Fruit fly (Drosophila melanogaster) whole organism, prepupa: ENCODE measurements around the gene CG10973.
A peak's percentile ranks its signal among the peaks of the same experiment; 100 is the strongest.

Source experiments
- Blimp-1 ChIP-seq: fragments of 200-800 bp; sonication (Bioruptor generic); optimal IDR thresholded peaks from 3 replicates; lab custom pipeline; 2017; ENCODE audit warnings: missing biosample characterization, missing genetic modification characterization, mild to moderate bottlenecking, moderate library complexity, missing genetic modification reagents
- CG10631 ChIP-seq: fragments of 200-800 bp; sonication (Bioruptor generic); optimal IDR thresholded peaks from 2 replicates; lab custom pipeline; 2016; ENCODE audit warnings: missing biosample characterization, missing genetic modification characterization
- CG10669 ChIP-seq: fragments of 200-800 bp; sonication (Bioruptor generic); optimal IDR thresholded peaks from 3 replicates; lab custom pipeline; 2018; ENCODE audit warnings: missing biosample characterization, mild to moderate bottlenecking, missing genetic modification characterization, moderate library complexity
- CG11762 ChIP-seq: fragments of 200-800 bp; sonication (Bioruptor generic); optimal IDR thresholded peaks from 3 replicates; lab custom pipeline; 2016; ENCODE audit warnings: missing biosample characterization, missing genetic modification characterization; ENCODE audit not compliant: insufficient read depth
- CG15336 ChIP-seq: fragments of 200-800 bp; sonication (Bioruptor generic); IDR thresholded peaks from 2 replicates; pipeline ENCODE4 v1.3.6; 2022; ENCODE audit warnings: missing biosample characterization, missing genetic modification characterization
- CG1621 ChIP-seq: fragments of 200-800 bp; sonication (Bioruptor generic); optimal IDR thresholded peaks from 3 replicates; lab custom pipeline; 2018; ENCODE audit warnings: missing biosample characterization, mild to moderate bottlenecking, missing genetic modification characterization
- CG3032 ChIP-seq: fragments of 200-800 bp; optimal IDR thresholded peaks from 2 replicates; lab custom pipeline; 2019; ENCODE audit warnings: missing biosample characterization, mild to moderate bottlenecking, missing genetic modification characterization, moderate library complexity
- CG32006 ChIP-seq: fragments of 200-800 bp; sonication (Bioruptor generic); optimal IDR thresholded peaks from 3 replicates; lab custom pipeline; 2017; ENCODE audit warnings: missing biosample characterization, mild to moderate bottlenecking, missing genetic modification characterization
- CG34406 ChIP-seq: fragments of 200-800 bp; sonication (Bioruptor generic); optimal IDR thresholded peaks from 3 replicates; lab custom pipeline; 2016; ENCODE audit warnings: missing biosample characterization, missing genetic modification characterization
- CG4318 ChIP-seq: fragments of 200-800 bp; sonication (Bioruptor generic); optimal IDR thresholded peaks from 3 replicates; lab custom pipeline; 2017; ENCODE audit warnings: missing biosample characterization, mild to moderate bottlenecking, missing genetic modification characterization
- CG6276 ChIP-seq: fragments of 200-800 bp; sonication (Bioruptor generic); optimal IDR thresholded peaks from 2 replicates; lab custom pipeline; 2017; ENCODE audit warnings: missing biosample characterization, mild to moderate bottlenecking, missing genetic modification characterization
- CG6792 ChIP-seq: fragments of 200-800 bp; sonication (Bioruptor generic); optimal IDR thresholded peaks from 3 replicates; lab custom pipeline; 2016; ENCODE audit warnings: missing biosample characterization, missing genetic modification characterization
- CG6808 ChIP-seq: fragments of 200-800 bp; sonication (Bioruptor generic); optimal IDR thresholded peaks from 3 replicates; lab custom pipeline; 2017; ENCODE audit warnings: missing biosample characterization, missing genetic modification characterization, mild to moderate bottlenecking, moderate library complexity, missing genetic modification reagents
- CG6854 ChIP-seq: fragments of 200-800 bp; sonication (Bioruptor generic); optimal IDR thresholded peaks from 2 replicates; lab custom pipeline; 2017; ENCODE audit warnings: missing biosample characterization, mild to moderate bottlenecking, missing genetic modification characterization
- CG7368 ChIP-seq: fragments of 200-800 bp; sonication (Bioruptor generic); optimal IDR thresholded peaks from 3 replicates; lab custom pipeline; 2016; ENCODE audit warnings: missing biosample characterization, missing genetic modification characterization
- CG8119 ChIP-seq: fragments of 200-800 bp; sonication (Bioruptor generic); IDR thresholded peaks from 3 replicates; pipeline ENCODE4 v1.3.6; 2022; ENCODE audit warnings: missing biosample characterization, missing genetic modification characterization
- CG8632 ChIP-seq: fragments of 200-800 bp; sonication (Bioruptor generic); optimal IDR thresholded peaks from 3 replicates; lab custom pipeline; 2016; ENCODE audit warnings: missing biosample characterization, missing genetic modification characterization
- Eip75B ChIP-seq: fragments of 200-800 bp; sonication (Bioruptor generic); optimal IDR thresholded peaks from 3 replicates; lab custom pipeline; 2016; ENCODE audit warnings: missing biosample characterization, missing genetic modification characterization
- Ets21C ChIP-seq: fragments of 200-800 bp; sonication (Bioruptor generic); optimal IDR thresholded peaks from 3 replicates; lab custom pipeline; 2016; ENCODE audit warnings: missing biosample characterization, missing genetic modification characterization
- Ets96B ChIP-seq: fragments of 200-800 bp; optimal IDR thresholded peaks from 2 replicates; lab custom pipeline; 2019; ENCODE audit warnings: missing biosample characterization, mild to moderate bottlenecking, missing genetic modification characterization, moderate library complexity
- Gug ChIP-seq: fragments of 200-800 bp; sonication (Bioruptor generic); IDR thresholded peaks from 2 replicates; pipeline ENCODE4 v1.3.6; 2022; ENCODE audit warnings: missing biosample characterization, missing genetic modification characterization
- Hr38 ChIP-seq: sonication (Bioruptor generic); optimal IDR thresholded peaks from 2 replicates; lab custom pipeline; 2016; ENCODE audit warnings: missing biosample characterization, missing genetic modification characterization
- Hr39 ChIP-seq: fragments of 200-800 bp; sonication (Bioruptor generic); optimal IDR thresholded peaks from 2 replicates; lab custom pipeline; 2016; ENCODE audit warnings: missing biosample characterization, missing genetic modification characterization
- Hr4 ChIP-seq: fragments of 200-800 bp; sonication (Bioruptor generic); optimal IDR thresholded peaks from 3 replicates; lab custom pipeline; 2016; ENCODE audit warnings: missing biosample characterization, missing genetic modification characterization
- Smox ChIP-seq: fragments of 200-800 bp; sonication (Bioruptor generic); optimal IDR thresholded peaks from 3 replicates; lab custom pipeline; 2016; ENCODE audit warnings: missing biosample characterization, missing genetic modification characterization
- Sox102F ChIP-seq: fragments of 200-800 bp; sonication (Bioruptor generic); optimal IDR thresholded peaks from 2 replicates; lab custom pipeline; 2016; ENCODE audit warnings: missing biosample characterization, mild to moderate bottlenecking, missing genetic modification characterization
- acj6 ChIP-seq: fragments of 200-800 bp; sonication (Bioruptor generic); optimal IDR thresholded peaks from 3 replicates; lab custom pipeline; 2016; ENCODE audit warnings: missing biosample characterization, missing genetic modification characterization
- dsx ChIP-seq: fragments of 200-800 bp; optimal IDR thresholded peaks from 3 replicates; lab custom pipeline; 2019; ENCODE audit warnings: missing biosample characterization, mild to moderate bottlenecking, missing genetic modification characterization, moderate library complexity; ENCODE audit not compliant: poor library complexity, severe bottlenecking
- esn ChIP-seq: fragments of 200-800 bp; sonication (Bioruptor generic); optimal IDR thresholded peaks from 2 replicates; lab custom pipeline; 2016; ENCODE audit warnings: missing biosample characterization, mild to moderate bottlenecking, missing genetic modification characterization, moderate library complexity
- fd59A ChIP-seq: fragments of 200-800 bp; sonication (Bioruptor generic); optimal IDR thresholded peaks from 2 replicates; lab custom pipeline; 2017; ENCODE audit warnings: missing biosample characterization, mild to moderate bottlenecking, missing genetic modification characterization, missing genetic modification reagents
- lz ChIP-seq: fragments of 200-800 bp; sonication (Bioruptor generic); optimal IDR thresholded peaks from 3 replicates; lab custom pipeline; 2016; ENCODE audit warnings: missing biosample characterization, missing genetic modification characterization
- net ChIP-seq: fragments of 200-800 bp; sonication (Bioruptor generic); optimal IDR thresholded peaks from 3 replicates; lab custom pipeline; 2016; ENCODE audit warnings: missing biosample characterization, missing genetic modification characterization
- pdm3 ChIP-seq: fragments of 200-800 bp; sonication (Bioruptor generic); optimal IDR thresholded peaks from 3 replicates; lab custom pipeline; 2016; ENCODE audit warnings: missing biosample characterization, missing genetic modification characterization
- spab ChIP-seq: fragments of 200-800 bp; sonication (Bioruptor generic); optimal IDR thresholded peaks from 2 replicates; lab custom pipeline; 2017; ENCODE audit warnings: missing biosample characterization, mild to moderate bottlenecking, missing genetic modification characterization, missing genetic modification reagents
- ss ChIP-seq, 2 experiments: fragments of 200-800 bp; sonication (Bioruptor generic); optimal IDR thresholded peaks; 2 replicates in 1 of 2; 3 replicates in 1 of 2; lab custom pipeline; 2017 to 2018; ENCODE audit warnings: mild to moderate bottlenecking in 2 of 2, missing biosample characterization in 2 of 2, missing genetic modification characterization in 2 of 2, moderate library complexity in 1 of 2
- vri ChIP-seq: fragments of 200-800 bp; sonication (Bioruptor generic); optimal IDR thresholded peaks from 3 replicates; lab custom pipeline; 2016; ENCODE audit warnings: missing biosample characterization, mild to moderate bottlenecking, missing genetic modification characterization

Gene CG10973

DNA sequence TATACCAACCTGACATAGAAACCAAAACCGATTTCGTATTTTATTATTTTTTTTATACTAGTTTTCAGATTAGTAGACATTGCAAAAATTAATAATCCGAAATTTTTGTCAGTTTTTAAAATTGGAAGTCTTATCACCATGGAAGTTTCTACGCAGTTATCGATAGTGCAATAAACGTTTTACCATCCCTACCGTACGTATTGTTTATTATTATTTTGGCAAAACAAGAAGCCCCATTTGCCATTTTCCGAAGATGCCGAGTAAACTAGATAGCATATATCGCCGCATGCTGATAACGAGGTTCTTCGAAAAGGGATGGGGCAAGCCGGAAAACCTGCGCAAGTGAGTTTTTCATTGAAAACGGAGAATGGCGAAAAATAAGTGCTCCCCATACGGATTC is 13.0 kb downstream of the CG10973 start, which contains the start of gene CG32112:
Gene CG32112 (plus strand): TSS at position 111 of the 400 bp plus-strand sequence.
- TF ChIP-seq Ets96B (tag; lab: Kevin White, UChicago) = no peak
- TF ChIP-seq Eip75B (GFP tag; lab: Kevin White, UChicago) = no peak
- peak; percentile 1 for TF ChIP-seq Hr4 (GFP tag; lab: Kevin White, UChicago)
- no peak for TF ChIP-seq CG10631 (GFP tag; lab: Kevin White, UChicago)
- peak; percentile 44 for TF ChIP-seq esn
- TF ChIP-seq, all 60 proteins: peak for 2

DNA sequence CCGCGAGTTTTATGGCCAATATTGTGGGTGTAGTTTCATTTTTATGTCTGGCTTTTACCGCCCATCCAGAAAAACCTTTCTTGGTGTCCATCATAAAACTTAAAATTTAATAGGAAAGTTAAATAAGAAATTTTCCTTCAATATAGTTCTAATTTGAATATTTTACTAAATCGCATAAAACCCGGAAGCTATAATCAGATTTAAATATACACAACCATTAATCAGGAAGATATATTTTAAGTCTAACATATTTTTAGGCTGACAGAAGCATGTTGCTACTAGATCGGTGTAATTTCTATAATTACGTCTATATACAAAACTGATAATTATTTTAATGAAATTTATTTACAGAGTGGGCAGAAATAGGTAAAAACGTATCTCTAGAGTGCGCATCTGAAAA is 18.9 kb downstream of the CG10973 start:
- TF ChIP-seq CG8119 (GFP tag; lab: Robert Waterston, UW) = no peak
- TF ChIP-seq Hr39 (GFP tag; lab: Kevin White, UChicago) = no peak
- TF ChIP-seq esn = no peak
- no peak for TF ChIP-seq Hr38
- TF ChIP-seq pdm3 = no peak
- TF ChIP-seq Blimp-1 (GFP tag; lab: Kevin White, UChicago) = no peak
- TF ChIP-seq CG6808 (GFP tag; lab: Kevin White, UChicago) = no peak
- TF ChIP-seq net = no peak
- no peak for TF ChIP-seq CG15336 (GFP tag; lab: Robert Waterston, UW)
- TF ChIP-seq lz (GFP tag; lab: Kevin White, UChicago) = no peak
- TF ChIP-seq CG6276 (GFP tag; lab: Kevin White, UChicago) = no peak
- no peak for TF ChIP-seq Ets21C (GFP tag; lab: Kevin White, UChicago)
- no peak for TF ChIP-seq CG11762 (GFP tag; lab: Kevin White, UChicago)
- no peak for TF ChIP-seq fd59A (GFP tag; lab: Kevin White, UChicago)
- TF ChIP-seq CG32006 (GFP tag; lab: Kevin White, UChicago) = no peak

DNA sequence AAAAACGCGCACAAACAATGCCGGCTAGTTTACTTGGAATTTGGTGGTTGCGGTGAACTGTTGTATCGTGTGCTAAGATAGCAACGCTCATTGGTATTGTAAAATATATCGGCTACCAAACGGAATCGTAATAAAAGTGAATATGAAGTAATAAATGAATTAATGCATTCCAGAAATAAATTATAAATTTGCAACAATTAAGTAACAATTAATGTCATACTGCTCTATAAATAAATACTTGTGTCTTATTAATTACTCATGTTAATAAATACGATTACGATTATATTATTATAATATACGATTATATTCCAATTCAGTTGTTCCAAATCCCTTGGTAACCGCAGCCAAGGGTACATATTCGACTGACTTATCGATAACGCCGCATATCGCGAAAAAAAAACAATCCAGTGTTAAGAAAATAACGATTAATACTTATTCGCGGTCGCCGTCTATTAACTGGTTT is 20.0 kb downstream of the CG10973 start, which contains the start of the genes SmD1 and Ptp69D:
Gene SmD1 (minus strand): TSS at position 62 of the 463 bp plus-strand sequence.
Gene Ptp69D (plus strand): TSS at position 396 of the 463 bp plus-strand sequence.
- TF ChIP-seq vri (no peak), CG6792 (no peak), CG8632 (no peak), CG6854 (no peak), Hr4 (GFP tag; lab: Kevin White, UChicago) (peak; percentile 13), CG10669 (no peak), ss (GFP tag; optimal IDR thresholded peaks at IDR 0.05; lab: Kevin White, UChicago) (no peak), CG6808 (GFP tag; lab: Kevin White, UChicago) (no peak), CG7368 (no peak), net (no peak), CG4318 (GFP tag; lab: Kevin White, UChicago) (no peak), Smox (GFP tag; lab: Kevin White, UChicago) (no peak), acj6 (peak; percentile 24), dsx (GFP tag; lab: Kevin White, UChicago) (no peak), esn (no peak), spab (GFP tag; lab: Kevin White, UChicago) (no peak), Sox102F (GFP tag; lab: Kevin White, UChicago) (no peak), Gug (GFP tag; lab: Robert Waterston, UW) (no peak), CG3032 (tag; lab: Kevin White, UChicago) (peak; percentile 33), CG34406 (GFP tag; lab: Kevin White, UChicago) (no peak), CG10631 (GFP tag; lab: Kevin White, UChicago) (peak; percentile 63)
- TF ChIP-seq, all 60 proteins: peak for 4

DNA sequence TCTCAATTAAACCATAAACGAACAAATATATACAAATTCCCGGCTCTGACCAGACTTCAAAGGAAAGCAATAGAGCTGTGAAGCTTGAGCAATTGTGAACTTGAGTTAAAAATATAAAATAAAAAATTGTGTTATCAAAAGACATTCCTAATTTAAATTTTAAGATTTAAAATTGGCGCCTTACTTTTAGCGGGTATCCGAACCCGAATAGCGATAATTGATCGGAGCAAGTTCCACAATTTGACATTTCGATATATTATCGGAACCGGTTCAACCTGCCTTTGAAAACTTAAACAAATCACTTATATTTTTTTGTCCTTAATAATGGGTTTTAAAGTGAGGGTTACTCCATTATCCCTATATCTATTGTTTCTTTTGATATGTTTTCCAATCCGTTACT is 21.8 kb downstream of the CG10973 start:
- no peak for TF ChIP-seq CG1621
